Fruit fly (Drosophila melanogaster) whole organism, wandering third instar larva: Measurements from ENCODE around the gene Bug22.

Experiments used
- Abd-B ChIP-seq: fragments of >200 bp; optimal IDR thresholded peaks from 2 replicates; lab custom pipeline; 2017; ENCODE audit warnings: missing biosample characterization, missing genetic modification characterization
- CG32264 ChIP-seq: fragments of 200-800 bp; sonication (Bioruptor generic); optimal IDR thresholded peaks from 2 replicates; lab custom pipeline; 2016; ENCODE audit warnings: missing biosample characterization, missing genetic modification characterization
- CG9705 ChIP-seq: fragments of 200-800 bp; sonication (Bioruptor generic); optimal IDR thresholded peaks from 2 replicates; lab custom pipeline; 2018; ENCODE audit warnings: missing biosample characterization, mild to moderate bottlenecking, missing genetic modification characterization
- CrebA ChIP-seq: fragments of 200-800 bp; sonication (Bioruptor generic); optimal IDR thresholded peaks from 2 replicates; lab custom pipeline; 2016; ENCODE audit warnings: missing biosample characterization, mild to moderate bottlenecking, missing genetic modification characterization, borderline replicate concordance
- Dfd ChIP-seq: fragments of >200 bp; optimal IDR thresholded peaks from 2 replicates; lab custom pipeline; 2017; ENCODE audit warnings: missing biosample characterization, missing genetic modification characterization
- Dif ChIP-seq: fragments of 200-275, 200-300 bp; sonication (Bioruptor generic); optimal IDR thresholded peaks from 2 replicates; lab custom pipeline; 2018; ENCODE audit warnings: missing biosample characterization, missing genetic modification characterization; ENCODE audit not compliant: partially characterized antibody
- HLH106 ChIP-seq: fragments of 200-800 bp; optimal IDR thresholded peaks from 3 replicates; lab custom pipeline; 2019; ENCODE audit warnings: missing biosample characterization, mild to moderate bottlenecking, missing genetic modification characterization, moderate library complexity
- Hnf4 ChIP-seq: fragments of 200-800 bp; sonication (Bioruptor generic); optimal IDR thresholded peaks from 2 replicates; lab custom pipeline; 2016; ENCODE audit warnings: missing biosample characterization, mild to moderate bottlenecking, missing genetic modification characterization
- Hr78 ChIP-seq: fragments of >200 bp; optimal IDR thresholded peaks from 2 replicates; lab custom pipeline; 2017; ENCODE audit warnings: missing biosample characterization, missing genetic modification characterization
- Hr83 ChIP-seq: fragments of 200-300 bp; sonication (Bioruptor generic); optimal IDR thresholded peaks from 2 replicates; lab custom pipeline; 2016; ENCODE audit warnings: missing biosample characterization, mild to moderate bottlenecking, missing genetic modification characterization, moderate library complexity; ENCODE audit not compliant: poor library complexity, severe bottlenecking
- Jra ChIP-seq: sonication (Bioruptor generic); optimal IDR thresholded peaks from 2 replicates; lab custom pipeline; 2016; ENCODE audit warnings: missing biosample characterization, missing genetic modification characterization
- Mio ChIP-seq: sonication (Bioruptor generic); optimal IDR thresholded peaks from 2 replicates; lab custom pipeline; 2016; ENCODE audit warnings: missing biosample characterization, missing genetic modification characterization
- Myc ChIP-seq: fragments of >200 bp; optimal IDR thresholded peaks from 2 replicates; lab custom pipeline; 2017
- N ChIP-seq: fragments of >200 bp; optimal IDR thresholded peaks from 2 replicates; lab custom pipeline; 2018; ENCODE audit warnings: missing biosample characterization, missing external identifiers, missing genetic modification characterization
- OdsH ChIP-seq: fragments of 200-800 bp; sonication (Bioruptor generic); optimal IDR thresholded peaks from 2 replicates; lab custom pipeline; 2016; ENCODE audit warnings: missing biosample characterization, mild to moderate bottlenecking, missing genetic modification characterization
- Rel ChIP-seq, 2 experiments: fragments of 200-800 bp; sonication (Bioruptor generic) in 1 of 2; optimal IDR thresholded peaks; 2 replicates in 1 of 2; 3 replicates in 1 of 2; lab custom pipeline; 2016 to 2019; ENCODE audit warnings: mild to moderate bottlenecking in 2 of 2, missing biosample characterization in 2 of 2, missing genetic modification characterization in 2 of 2, moderate library complexity in 1 of 2
- Sp1 ChIP-seq: fragments of 200-800 bp; sonication (Bioruptor generic); optimal IDR thresholded peaks from 3 replicates; lab custom pipeline; 2019; ENCODE audit warnings: missing biosample characterization, mild to moderate bottlenecking, missing genetic modification characterization, moderate library complexity
- br ChIP-seq: fragments of 200-800 bp; sonication (Bioruptor generic); optimal IDR thresholded peaks from 2 replicates; lab custom pipeline; 2016; ENCODE audit warnings: missing biosample characterization, missing genetic modification characterization
- brk ChIP-seq: fragments of 200-800 bp; sonication (Bioruptor generic); optimal IDR thresholded peaks from 2 replicates; lab custom pipeline; 2016; ENCODE audit warnings: missing biosample characterization, mild to moderate bottlenecking, missing genetic modification characterization
- dl ChIP-seq, 2 experiments: fragments of 175-275, 200-275 bp in 1 of 2; fragments of 200-275 bp in 1 of 2; sonication (Bioruptor generic); optimal IDR thresholded peaks; lab custom pipeline; 2018; ENCODE audit warnings: mild to moderate bottlenecking in 2 of 2, missing biosample characterization in 2 of 2, missing genetic modification characterization in 2 of 2, moderate library complexity in 2 of 2; ENCODE audit not compliant: partially characterized antibody in 2 of 2, insufficient read depth in 1 of 2
- dmrt93B ChIP-seq: fragments of 200-800 bp; sonication (Bioruptor generic); optimal IDR thresholded peaks from 2 replicates; lab custom pipeline; 2018; ENCODE audit warnings: missing biosample characterization, mild to moderate bottlenecking, missing genetic modification characterization
- dsf ChIP-seq: sonication (Bioruptor generic); optimal IDR thresholded peaks from 2 replicates; lab custom pipeline; 2016; ENCODE audit warnings: missing biosample characterization, missing genetic modification characterization, borderline replicate concordance
- ey ChIP-seq: fragments of 200-800 bp; sonication (Bioruptor generic); optimal IDR thresholded peaks from 2 replicates; lab custom pipeline; 2016; ENCODE audit warnings: missing biosample characterization, missing genetic modification characterization
- foxo ChIP-seq, 2 experiments: fragments of 200-800 bp; sonication (Bioruptor generic); optimal IDR thresholded peaks; 2 replicates in 1 of 2; 3 replicates in 1 of 2; lab custom pipeline; 2016 to 2017; ENCODE audit warnings: missing biosample characterization in 2 of 2, missing genetic modification characterization in 2 of 2
- h ChIP-seq: fragments of 200-800 bp; sonication (Bioruptor generic); optimal IDR thresholded peaks from 3 replicates; lab custom pipeline; 2016; ENCODE audit warnings: missing biosample characterization, mild to moderate bottlenecking, missing genetic modification characterization
- jim ChIP-seq: fragments of 175-275, 200-325 bp; sonication (Bioruptor generic); optimal IDR thresholded peaks from 2 replicates; lab custom pipeline; 2016; ENCODE audit warnings: missing biosample characterization, mild to moderate bottlenecking, missing genetic modification characterization
- lola ChIP-seq: fragments of >200 bp; optimal IDR thresholded peaks from 2 replicates; lab custom pipeline; 2017; ENCODE audit warnings: missing biosample characterization, missing genetic modification characterization
- pan ChIP-seq: fragments of >200 bp; optimal IDR thresholded peaks from 2 replicates; lab custom pipeline; 2017
- psq ChIP-seq: fragments of 200-800 bp; sonication (Bioruptor generic); optimal IDR thresholded peaks from 3 replicates; lab custom pipeline; 2017; ENCODE audit warnings: missing biosample characterization, mild to moderate bottlenecking, missing genetic modification characterization, moderate library complexity
- rgr ChIP-seq: fragments of 200-800 bp; sonication (Bioruptor generic); optimal IDR thresholded peaks from 3 replicates; lab custom pipeline; 2016; ENCODE audit warnings: missing biosample characterization, mild to moderate bottlenecking, missing genetic modification characterization
- sage ChIP-seq: fragments of 200-800 bp; sonication (Bioruptor generic); optimal IDR thresholded peaks from 2 replicates; lab custom pipeline; 2016; ENCODE audit warnings: missing biosample characterization, mild to moderate bottlenecking, missing genetic modification characterization
- sv ChIP-seq: fragments of 200-800 bp; sonication (Bioruptor generic); optimal IDR thresholded peaks from 3 replicates; lab custom pipeline; 2016; ENCODE audit warnings: missing biosample characterization, missing genetic modification characterization
- tai ChIP-seq: sonication (Bioruptor generic); optimal IDR thresholded peaks from 2 replicates; lab custom pipeline; 2016; ENCODE audit warnings: missing biosample characterization, missing genetic modification characterization
- usp ChIP-seq: fragments of >200 bp; optimal IDR thresholded peaks from 2 replicates; lab custom pipeline; 2017; ENCODE audit warnings: missing biosample characterization, missing genetic modification characterization
- woc ChIP-seq: sonication (Bioruptor generic); optimal IDR thresholded peaks from 2 replicates; lab custom pipeline; 2016; ENCODE audit warnings: missing biosample characterization, mild to moderate bottlenecking, missing genetic modification characterization

Gene Bug22

dm6 chr2L:10476879-10477278, 46.2 kb upstream of the Bug22 start, which contains the start of gene RluA-2:
RluA-2 (plus strand) TSS chr2L:10477073.
- TF ChIP-seq psq (GFP tag; lab: Kevin White, UChicago) (no peak), br (GFP tag; lab: Kevin White, UChicago) (no peak)

DNA sequence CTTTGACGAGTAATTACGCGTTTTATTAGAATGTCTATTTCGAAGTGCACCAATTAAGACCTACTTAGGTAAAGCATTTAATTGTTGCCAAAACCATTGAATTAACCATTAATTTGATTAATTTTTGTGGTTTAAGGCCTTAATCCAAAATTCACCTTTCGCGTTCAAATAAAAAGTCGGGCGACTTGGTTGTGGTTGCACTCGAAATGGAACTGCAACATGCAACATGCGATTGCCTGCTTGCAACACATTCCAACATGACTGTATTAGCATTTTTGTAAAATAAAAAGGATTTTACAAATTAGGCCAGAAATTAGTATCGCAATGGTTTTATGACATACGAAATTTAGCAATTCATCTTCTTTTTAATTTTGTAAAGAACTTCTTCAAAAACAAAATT, 44.1 kb upstream of the Bug22 start:
- TF ChIP-seq usp (GFP tag; lab: Kevin White, UChicago) (no peak), CG32264 (GFP tag; lab: Kevin White, UChicago) (no peak), br (GFP tag; lab: Kevin White, UChicago) (no peak), brk (GFP tag; lab: Kevin White, UChicago) (no peak)

- TF ChIP-seq CG9705 (GFP tag; lab: Kevin White, UChicago), result peak; percentile 87
- TF ChIP-seq Jra, result no peak
- peak; percentile 47 for TF ChIP-seq woc (GFP tag; lab: Kevin White, UChicago)
- TF ChIP-seq Sp1 (GFP tag; lab: Kevin White, UChicago), result peak; percentile 93
- TF ChIP-seq brk (GFP tag; lab: Kevin White, UChicago), result peak; percentile 84
- TF ChIP-seq h (GFP tag; lab: Kevin White, UChicago), result peak; percentile 93
- TF ChIP-seq usp (GFP tag; lab: Kevin White, UChicago), result no peak
- TF ChIP-seq Mio (GFP tag; lab: Kevin White, UChicago), result peak; percentile 26
- TF ChIP-seq br (GFP tag; lab: Kevin White, UChicago), result peak; percentile 86
- TF ChIP-seq dl (GFP tag; optimal IDR thresholded peaks at IDR 0.05; lab: Kevin White, UChicago; ENCODE audit: insufficient read depth in 1 of 2, partially characterized antibody in 2 of 2), result no peak
- TF ChIP-seq N, result no peak
- TF ChIP-seq Rel (GFP tag; optimal IDR thresholded peaks at IDR 0.05; lab: Kevin White, UChicago), result peak; percentile 49
- peak; percentile 86 for TF ChIP-seq Rel (tag; optimal IDR thresholded peaks at IDR 0.05; lab: Kevin White, UChicago)
- no peak for TF ChIP-seq Hr78 (GFP tag; lab: Kevin White, UChicago)
- peak; percentile 53 for TF ChIP-seq CG32264 (GFP tag; lab: Kevin White, UChicago)
- TF ChIP-seq dsf, result peak; percentile 43
- TF ChIP-seq Dfd (GFP tag; lab: Kevin White, UChicago), result no peak
- no peak for TF ChIP-seq jim (GFP tag; lab: Kevin White, UChicago)
- TF ChIP-seq dmrt93B (GFP tag; lab: Kevin White, UChicago), result peak; percentile 83
- TF ChIP-seq psq (GFP tag; lab: Kevin White, UChicago), result peak; percentile 86
- TF ChIP-seq HLH106 (tag; lab: Kevin White, UChicago), result peak; percentile 95
- TF ChIP-seq tai (GFP tag; lab: Kevin White, UChicago), result peak; percentile 32
- no peak for TF ChIP-seq Dif (GFP tag; lab: Kevin White, UChicago)
- TF ChIP-seq Abd-B, result no peak
- TF ChIP-seq OdsH (GFP tag; lab: Kevin White, UChicago), result peak; percentile 90
- TF ChIP-seq Hnf4 (GFP tag; lab: Kevin White, UChicago), result peak; percentile 74
- peak; percentile 99 for TF ChIP-seq sv (GFP tag; lab: Kevin White, UChicago)
- TF ChIP-seq sage (GFP tag; lab: Kevin White, UChicago), result peak; percentile 69
- TF ChIP-seq Hr83 (GFP tag; lab: Kevin White, UChicago), result peak; percentile 35
- TF ChIP-seq CrebA (GFP tag; lab: Kevin White, UChicago), result no peak
- no peak for TF ChIP-seq lola
- peak; percentile 74 for TF ChIP-seq ey (GFP tag; lab: Kevin White, UChicago)
- TF ChIP-seq pan (lab: Kevin White, UChicago), result no peak
- TF ChIP-seq rgr (GFP tag; lab: Kevin White, UChicago), result peak; percentile 94
- TF ChIP-seq Myc (lab: Kevin White, UChicago), result no peak
- TF ChIP-seq foxo (GFP tag; optimal IDR thresholded peaks at IDR 0.05; lab: Kevin White, UChicago), result peak in 1 of 2 experiments; percentile 93
These were observed 43.6 kb upstream of the Bug22 start, which contains the start of gene RluA-1 for dm6 chr2L:10474268-10474678. RluA-1 (minus strand) TSS chr2L:10474349.

- no peak for TF ChIP-seq dl (GFP tag; optimal IDR thresholded peaks at IDR 0.05; lab: Kevin White, UChicago; ENCODE audit: insufficient read depth in 1 of 2, partially characterized antibody in 2 of 2)
- no peak for TF ChIP-seq OdsH (GFP tag; lab: Kevin White, UChicago)
- no peak for TF ChIP-seq foxo (GFP tag; optimal IDR thresholded peaks at IDR 0.05; lab: Kevin White, UChicago)
- TF ChIP-seq Dif (GFP tag; lab: Kevin White, UChicago), result no peak
- no peak for TF ChIP-seq CG9705 (GFP tag; lab: Kevin White, UChicago)
- no peak for TF ChIP-seq brk (GFP tag; lab: Kevin White, UChicago)
- TF ChIP-seq usp (GFP tag; lab: Kevin White, UChicago), result no peak
- TF ChIP-seq tai (GFP tag; lab: Kevin White, UChicago), result no peak
- no peak for TF ChIP-seq Myc (lab: Kevin White, UChicago)
- no peak for TF ChIP-seq psq (GFP tag; lab: Kevin White, UChicago)
- no peak for TF ChIP-seq lola
- TF ChIP-seq CG32264 (GFP tag; lab: Kevin White, UChicago), result no peak
- no peak for TF ChIP-seq Sp1 (GFP tag; lab: Kevin White, UChicago)
- no peak for TF ChIP-seq pan (lab: Kevin White, UChicago)
- TF ChIP-seq dmrt93B (GFP tag; lab: Kevin White, UChicago), result no peak
- no peak for TF ChIP-seq ey (GFP tag; lab: Kevin White, UChicago)
- no peak for TF ChIP-seq Hr83 (GFP tag; lab: Kevin White, UChicago)
- TF ChIP-seq, all 38 proteins: peak for 0
These were observed 41.5 kb upstream of the Bug22 start for dm6 chr2L:10472257-10472656.
